Worm (Caenorhabditis elegans): ENCODE data around the gene C04G6.6.
A peak's percentile ranks its signal among the peaks of the same experiment; 100 is the strongest.

The C04G6.6 gene

DNA sequence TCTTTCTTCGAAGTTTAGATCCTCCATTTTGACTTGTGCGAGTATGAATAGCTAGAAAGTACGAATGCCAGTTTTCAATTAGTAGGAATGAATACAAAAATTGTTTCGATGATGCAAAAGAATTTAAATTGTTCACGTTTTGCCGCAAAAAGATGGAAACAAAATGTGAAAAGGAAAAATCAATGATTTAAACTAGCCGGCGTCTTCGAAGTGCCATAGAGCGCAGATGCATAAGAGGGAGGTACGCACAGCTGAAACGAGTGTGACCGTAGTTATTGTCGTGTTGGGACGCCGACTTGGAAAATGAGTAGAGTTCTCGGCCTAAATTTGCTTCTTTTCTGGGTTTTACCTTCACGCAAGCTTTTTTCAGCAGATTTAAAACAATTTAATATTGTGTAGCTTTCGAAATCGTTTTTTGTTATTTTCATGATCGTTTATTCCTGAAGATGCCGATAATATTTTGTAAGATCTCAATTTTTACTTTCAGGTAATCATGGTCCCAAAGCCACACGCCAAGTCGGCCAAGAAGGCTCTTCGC, 44.4 kb downstream of the C04G6.6 start, which contains the start of the genes ify-1 and rpl-22 (continued):
- no peak for TF ChIP-seq lsy-27 (tag; optimal IDR thresholded peaks at IDR 0.05; ENCODE audit: borderline replicate concordance, insufficient read depth)
- TF ChIP-seq ets-4 (GFP tag; optimal IDR thresholded peaks at IDR 0.05): no peak
- TF ChIP-seq B0261.1 (tag; optimal IDR thresholded peaks at IDR 0.05): peak; percentile 34
- no peak for TF ChIP-seq T26A5.8 (tag; optimal IDR thresholded peaks at IDR 0.05)
- no peak for TF ChIP-seq C06A6.2 (GFP tag; conservative IDR thresholded peaks at IDR 0.05)
- no peak for TF ChIP-seq nfya-2 (GFP tag; IDR thresholded peaks at IDR 0.05)
- TF ChIP-seq snpc-4 (GFP tag; optimal IDR thresholded peaks at IDR 0.05): peak; percentile 78
- peak; percentile 89 to 92 (median 90) for TF ChIP-seq snpc-4 (tag; optimal IDR thresholded peaks at IDR 0.05)
- peak; percentile 56 for TF ChIP-seq madf-10 (tag; optimal IDR thresholded peaks at IDR 0.05)
- TF ChIP-seq die-1 (tag; optimal IDR thresholded peaks at IDR 0.05): peak; percentile 7
- TF ChIP-seq gei-17 (GFP tag; optimal IDR thresholded peaks at IDR 0.05): no peak
- TF ChIP-seq ccch-3 (GFP tag; optimal IDR thresholded peaks at IDR 0.05): no peak
- TF ChIP-seq lin-54 (GFP tag; optimal IDR thresholded peaks at IDR 0.05): peak; percentile 92
- TF ChIP-seq lsl-1 (GFP tag; optimal IDR thresholded peaks at IDR 0.05): peak; percentile 95
- peak; percentile 93 for TF ChIP-seq F49E8.2 (tag; optimal IDR thresholded peaks at IDR 0.05; ENCODE audit: insufficient read depth)
- no peak for TF ChIP-seq egl-44 (GFP tag; IDR thresholded peaks at IDR 0.05)
- TF ChIP-seq atf-7 (tag; optimal IDR thresholded peaks at IDR 0.05): no peak
- peak; percentile 67; the same call in 1 of the 2 replicates for TF ChIP-seq Y56A3A.18 (GFP tag; IDR thresholded peaks at IDR 0.05)
- TF ChIP-seq bed-2 (GFP tag; IDR thresholded peaks at IDR 0.05): no peak
- peak; percentile 89 for TF ChIP-seq rcor-1 (GFP tag; IDR thresholded peaks at IDR 0.05)
- no peak for TF ChIP-seq unc-62 (GFP tag; optimal IDR thresholded peaks at IDR 0.05)
- no peak for TF ChIP-seq ceh-79 (tag; optimal IDR thresholded peaks at IDR 0.05)
- TF ChIP-seq chd-7 (tag; optimal IDR thresholded peaks at IDR 0.05): no peak
- TF ChIP-seq ZK185.1 (tag; optimal IDR thresholded peaks at IDR 0.05; ENCODE audit: poor library complexity, severe bottlenecking): peak; percentile 90
- peak; percentile 71 for TF ChIP-seq hmg-1.2 (GFP tag; IDR thresholded peaks at IDR 0.05)
- TF ChIP-seq dpff-1 (tag; optimal IDR thresholded peaks at IDR 0.05): no peak
- TF ChIP-seq F55B11.4 (tag; optimal IDR thresholded peaks at IDR 0.05; ENCODE audit: borderline replicate concordance, insufficient read depth): no peak
- peak; percentile 52 for TF ChIP-seq xnd-1 (tag; optimal IDR thresholded peaks at IDR 0.05)
- TF ChIP-seq C17E4.6 (GFP tag; IDR thresholded peaks at IDR 0.05): no peak
- peak; percentile 37 for TF ChIP-seq mxl-1 (tag; optimal IDR thresholded peaks at IDR 0.05)
- peak; percentile 66; the same call in 1 of the 2 replicates for TF ChIP-seq K11D2.4 (GFP tag; IDR thresholded peaks at IDR 0.05)
- TF ChIP-seq madf-8 (GFP tag; conservative IDR thresholded peaks at IDR 0.05): peak; percentile 71
- no peak for TF ChIP-seq F39B2.1 (GFP tag; IDR thresholded peaks at IDR 0.05)
- TF ChIP-seq zfh-2 (GFP tag; conservative IDR thresholded peaks at IDR 0.05): no peak
- no peak for TF ChIP-seq hlh-12 (tag; optimal IDR thresholded peaks at IDR 0.05)
- TF ChIP-seq ceh-58 (GFP tag; IDR thresholded peaks at IDR 0.05): no peak

DNA sequence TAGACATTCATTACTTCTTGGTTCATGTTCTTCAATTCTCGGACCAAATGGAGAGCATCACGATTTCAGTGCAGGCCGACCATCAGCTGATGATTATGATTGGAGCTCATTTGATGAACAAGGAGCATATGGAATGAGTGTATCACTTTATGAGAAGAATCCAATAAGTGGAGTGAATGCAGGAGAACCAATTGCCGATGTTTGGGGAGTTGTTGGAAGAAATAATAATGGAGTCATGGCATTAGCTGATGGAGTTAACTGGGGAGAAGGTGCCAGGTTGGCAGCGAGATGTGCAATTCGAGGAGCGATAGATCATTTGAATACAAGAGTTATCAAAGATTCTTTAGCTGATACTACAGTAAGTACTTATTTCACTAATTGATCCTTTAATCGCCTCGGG, 48.8 kb downstream of the C04G6.6 start:
- TF ChIP-seq rec-8 (tag; optimal IDR thresholded peaks at IDR 0.05) (no peak), ztf-26 (tag; optimal IDR thresholded peaks at IDR 0.05) (no peak), Y79H2A.3 (GFP tag; conservative IDR thresholded peaks at IDR 0.05) (no peak), dpff-1 (tag; optimal IDR thresholded peaks at IDR 0.05) (no peak)

All from whole organism, young adult.